Worm (Caenorhabditis elegans) whole organism, L1 larva: Measurements from ENCODE around the gene rpap-3.

ENCODE experiments used
- egl-13 ChIP-seq: sonication (generic microtip); optimal IDR thresholded peaks from 2 replicates; lab custom pipeline; 2016; ENCODE audit warnings: missing genotype, missing genetic modification reagents, missing genetic modification characterization, missing compliant biosample characterization
- lsy-2 ChIP-seq, 2 experiments: fragments of 150-350 bp; optimal IDR thresholded peaks; 2 replicates each; lab custom pipeline; 2014; ENCODE audit warnings: missing biosample characterization in 2 of 2, missing genetic modification characterization in 2 of 2
- sup-37 ChIP-seq: fragments of 200-800 bp; sonication (Bioruptor generic); optimal IDR thresholded peaks from 2 replicates; lab custom pipeline; 2018; ENCODE audit warnings: mild to moderate bottlenecking, missing genetic modification characterization, missing compliant biosample characterization
- unc-130 ChIP-seq: fragments of 150-350 bp; optimal IDR thresholded peaks from 2 replicates; lab custom pipeline; 2017; ENCODE audit warnings: missing biosample characterization, missing genetic modification characterization, inconsistent platforms
- vab-15 ChIP-seq: sonication (generic microtip); optimal IDR thresholded peaks from 2 replicates; lab custom pipeline; 2017; ENCODE audit warnings: missing genotype, mild to moderate bottlenecking, missing genetic modification characterization, missing compliant biosample characterization
- zip-4 ChIP-seq: fragments of 200-800 bp; sonication (Bioruptor generic); optimal IDR thresholded peaks from 2 replicates; lab custom pipeline; 2018; ENCODE audit warnings: mild to moderate bottlenecking, missing genetic modification characterization, moderate library complexity, missing compliant biosample characterization
- ztf-4 ChIP-seq: fragments of 150-350 bp; optimal IDR thresholded peaks from 2 replicates; lab custom pipeline; 2014; ENCODE audit warnings: missing biosample characterization, missing genetic modification characterization

ce11 chrIV:7822524-7822923, 43.8 kb upstream of the rpap-3 start, which contains the start of gene T14A8.2:
- TF ChIP-seq vab-15 (tag; lab: Kevin White, UChicago) (no peak), unc-130 (tag; lab: Kevin White, UChicago) (no peak), ztf-4 (tag; lab: Kevin White, UChicago) (no peak), egl-13 (tag; lab: Kevin White, UChicago) (no peak), sup-37 (GFP tag; lab: Kevin White, UChicago) (no peak), lsy-2 (tag; optimal IDR thresholded peaks at IDR 0.05; lab: Kevin White, UChicago) (no peak), zip-4 (GFP tag; lab: Kevin White, UChicago) (no peak)
